Worm (Caenorhabditis elegans): ENCODE data around the gene C14C11.4.
A peak's percentile ranks its signal among the peaks of the same experiment; 100 is the strongest.

C14C11.4 gene

DNA sequence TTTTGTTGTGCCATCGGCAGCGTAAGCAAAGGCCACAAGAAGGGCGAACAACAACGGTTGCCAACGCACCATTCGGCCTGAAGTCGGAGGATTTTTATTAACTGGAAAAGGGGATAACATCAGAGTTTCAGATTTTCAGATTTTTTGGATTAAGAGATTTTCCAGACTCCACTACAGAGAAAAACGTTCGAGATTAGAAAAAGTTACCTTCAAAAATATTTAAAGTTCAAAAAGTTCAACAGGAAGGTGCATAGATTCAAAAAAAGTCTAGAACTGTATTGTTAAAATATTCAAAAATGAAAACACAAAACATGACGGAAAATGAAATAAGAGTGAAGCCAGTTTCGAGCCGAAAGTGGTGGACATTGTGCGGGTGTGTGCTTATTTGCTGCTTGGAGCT lies 28.6 kb downstream of the C14C11.4 start, which contains the start of gene pqn-13:
Gene pqn-13 (minus strand): TSS at position 101 of the 400 bp plus-strand sequence.
- no peak for TF ChIP-seq ets-7 (tag; optimal IDR thresholded peaks at IDR 0.05)
- no peak for TF ChIP-seq flt-1 (GFP tag; IDR thresholded peaks at IDR 0.05)
- no peak for TF ChIP-seq tra-4 (tag; optimal IDR thresholded peaks at IDR 0.05)
- no peak for TF ChIP-seq sea-1 (GFP tag; conservative IDR thresholded peaks at IDR 0.05)
- no peak for TF ChIP-seq hmbx-1 (tag; optimal IDR thresholded peaks at IDR 0.05)
- TF ChIP-seq aly-1 (tag; optimal IDR thresholded peaks at IDR 0.05): no peak
- TF ChIP-seq B0310.2 (tag; optimal IDR thresholded peaks at IDR 0.05): no peak
- TF ChIP-seq hmg-4 (GFP tag; optimal IDR thresholded peaks at IDR 0.05): no peak
- no peak for TF ChIP-seq tbx-11 (GFP tag; IDR thresholded peaks at IDR 0.05)
- TF ChIP-seq ceh-36 (tag; optimal IDR thresholded peaks at IDR 0.05): no peak
- TF ChIP-seq F13C5.2 (tag; optimal IDR thresholded peaks at IDR 0.05): no peak
- no peak for TF ChIP-seq tbx-37 (GFP tag; conservative IDR thresholded peaks at IDR 0.05)
- no peak for TF ChIP-seq ama-1 (optimal IDR thresholded peaks at IDR 0.05)
- TF ChIP-seq hnd-1 (tag; optimal IDR thresholded peaks at IDR 0.05): no peak
- TF ChIP-seq pes-1 (GFP tag; IDR thresholded peaks at IDR 0.05): no peak
- no peak for TF ChIP-seq scrt-1 (GFP tag; IDR thresholded peaks at IDR 0.05)
- TF ChIP-seq ceh-13 (GFP tag; optimal IDR thresholded peaks at IDR 0.05): no peak

- TF ChIP-seq aly-1 (tag; optimal IDR thresholded peaks at IDR 0.05) (no peak), B0310.2 (tag; optimal IDR thresholded peaks at IDR 0.05) (no peak), scrt-1 (GFP tag; IDR thresholded peaks at IDR 0.05) (no peak), ceh-13 (GFP tag; optimal IDR thresholded peaks at IDR 0.05) (no peak), pes-1 (GFP tag; IDR thresholded peaks at IDR 0.05) (no peak), tbx-37 (GFP tag; conservative IDR thresholded peaks at IDR 0.05) (no peak), ceh-36 (tag; optimal IDR thresholded peaks at IDR 0.05) (no peak), ets-7 (tag; optimal IDR thresholded peaks at IDR 0.05) (no peak), flt-1 (GFP tag; IDR thresholded peaks at IDR 0.05) (no peak)
Measured at ce11 chrV:5677947-5678346, 30.5 kb downstream of the C14C11.4 start.

- TF ChIP-seq tbx-11 (GFP tag; IDR thresholded peaks at IDR 0.05) (no peak), ets-7 (tag; optimal IDR thresholded peaks at IDR 0.05) (no peak), hmg-4 (GFP tag; optimal IDR thresholded peaks at IDR 0.05) (no peak), ceh-36 (tag; optimal IDR thresholded peaks at IDR 0.05) (no peak), ama-1 (optimal IDR thresholded peaks at IDR 0.05) (no peak), pes-1 (GFP tag; IDR thresholded peaks at IDR 0.05) (no peak), B0310.2 (tag; optimal IDR thresholded peaks at IDR 0.05) (no peak), flt-1 (GFP tag; IDR thresholded peaks at IDR 0.05) (no peak), F13C5.2 (tag; optimal IDR thresholded peaks at IDR 0.05) (no peak), hmbx-1 (tag; optimal IDR thresholded peaks at IDR 0.05) (no peak), ceh-13 (GFP tag; optimal IDR thresholded peaks at IDR 0.05) (no peak), sea-1 (GFP tag; conservative IDR thresholded peaks at IDR 0.05) (no peak), scrt-1 (GFP tag; IDR thresholded peaks at IDR 0.05) (no peak), hnd-1 (tag; optimal IDR thresholded peaks at IDR 0.05) (no peak), aly-1 (tag; optimal IDR thresholded peaks at IDR 0.05) (no peak), tra-4 (tag; optimal IDR thresholded peaks at IDR 0.05) (no peak)
Measured at ce11 chrV:5682530-5682929, 35.1 kb downstream of the C14C11.4 start, which contains the start of gene prp-39. Gene prp-39, minus strand, starts transcription at chrV:5682630.

ce11 chrV:5684534-5684933 lies 37.1 kb downstream of the C14C11.4 start, which contains the start of the genes hmgs-1 and F25B4.4:
Gene hmgs-1, minus strand, starts transcription at chrV:5684589.
Gene F25B4.4, plus strand, starts transcription at chrV:5684873.
- TF ChIP-seq ceh-36 (tag; optimal IDR thresholded peaks at IDR 0.05): no peak
- no peak for TF ChIP-seq tra-4 (tag; optimal IDR thresholded peaks at IDR 0.05)
- TF ChIP-seq ceh-13 (GFP tag; optimal IDR thresholded peaks at IDR 0.05): no peak
- TF ChIP-seq flt-1 (GFP tag; IDR thresholded peaks at IDR 0.05): no peak
- TF ChIP-seq F13C5.2 (tag; optimal IDR thresholded peaks at IDR 0.05): peak; percentile 42
- TF ChIP-seq hmbx-1 (tag; optimal IDR thresholded peaks at IDR 0.05): no peak
- no peak for TF ChIP-seq hmg-4 (GFP tag; optimal IDR thresholded peaks at IDR 0.05)
- no peak for TF ChIP-seq tbx-37 (GFP tag; conservative IDR thresholded peaks at IDR 0.05)
- TF ChIP-seq ama-1 (optimal IDR thresholded peaks at IDR 0.05): no peak
- TF ChIP-seq B0310.2 (tag; optimal IDR thresholded peaks at IDR 0.05): no peak
- 0 out of 2 replicates have a peak, but pooled peaks have one; percentile 50 for TF ChIP-seq pes-1 (GFP tag; IDR thresholded peaks at IDR 0.05)
- TF ChIP-seq scrt-1 (GFP tag; IDR thresholded peaks at IDR 0.05): no peak
- TF ChIP-seq sea-1 (GFP tag; conservative IDR thresholded peaks at IDR 0.05): no peak
- no peak for TF ChIP-seq hnd-1 (tag; optimal IDR thresholded peaks at IDR 0.05)
- TF ChIP-seq ets-7 (tag; optimal IDR thresholded peaks at IDR 0.05): no peak
- TF ChIP-seq tbx-11 (GFP tag; IDR thresholded peaks at IDR 0.05): no peak

DNA sequence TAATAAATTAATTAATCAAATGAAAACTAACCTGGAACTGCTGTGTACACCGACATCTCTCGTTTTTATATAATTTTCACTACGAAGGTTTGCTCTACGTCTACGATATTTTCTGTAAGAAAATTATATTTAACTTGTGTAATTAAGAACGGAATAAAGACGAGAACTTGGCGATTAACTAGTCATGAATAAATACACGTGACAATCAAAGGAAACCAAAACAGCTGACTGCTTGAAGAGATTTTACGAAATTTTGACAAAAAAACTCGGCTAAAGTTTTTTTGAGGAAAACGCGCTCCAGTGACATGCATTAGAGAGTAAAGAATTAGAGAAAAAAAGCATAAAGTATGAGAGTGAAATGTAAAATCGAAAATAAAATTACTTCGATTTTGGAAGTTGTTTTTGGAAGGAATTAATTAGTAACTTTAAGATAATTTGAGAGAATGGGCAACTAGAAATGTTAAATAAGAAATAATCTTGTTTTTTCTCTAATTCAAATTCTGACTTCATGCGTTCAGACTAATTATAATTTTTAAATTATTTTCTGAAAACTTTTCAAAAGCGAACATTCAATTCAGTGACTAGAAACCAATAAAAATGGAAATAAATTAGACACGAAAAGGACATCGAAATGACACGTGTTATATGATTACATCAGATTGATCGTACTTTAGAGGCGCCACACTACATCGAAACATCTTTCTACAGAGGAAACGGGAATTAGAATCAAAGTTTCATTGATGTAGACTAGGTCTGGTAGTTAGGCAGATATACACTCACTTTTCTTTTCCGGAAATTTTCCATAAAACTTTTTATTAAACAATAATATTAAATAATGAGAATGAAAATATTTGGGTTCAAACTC lies 39.9 kb downstream of the C14C11.4 start, which contains the start of gene F25B4.7:
Gene F25B4.7 (minus strand): TSS at position 112 of the 865 bp plus-strand sequence.
- TF ChIP-seq tra-4 (tag; optimal IDR thresholded peaks at IDR 0.05) (no peak), tbx-37 (GFP tag; conservative IDR thresholded peaks at IDR 0.05) (no peak), hnd-1 (tag; optimal IDR thresholded peaks at IDR 0.05) (no peak), F13C5.2 (tag; optimal IDR thresholded peaks at IDR 0.05) (no peak), ceh-13 (GFP tag; optimal IDR thresholded peaks at IDR 0.05) (no peak), tbx-11 (GFP tag; IDR thresholded peaks at IDR 0.05) (no peak), flt-1 (GFP tag; IDR thresholded peaks at IDR 0.05) (no peak), hmbx-1 (tag; optimal IDR thresholded peaks at IDR 0.05) (no peak), ceh-36 (tag; optimal IDR thresholded peaks at IDR 0.05) (no peak), scrt-1 (GFP tag; IDR thresholded peaks at IDR 0.05) (no peak), ama-1 (optimal IDR thresholded peaks at IDR 0.05) (no peak)

- no peak for TF ChIP-seq tbx-37 (GFP tag; conservative IDR thresholded peaks at IDR 0.05)
- no peak for TF ChIP-seq scrt-1 (GFP tag; IDR thresholded peaks at IDR 0.05)
- no peak for TF ChIP-seq aly-1 (tag; optimal IDR thresholded peaks at IDR 0.05)
- no peak for TF ChIP-seq ama-1 (optimal IDR thresholded peaks at IDR 0.05)
- no peak for TF ChIP-seq flt-1 (GFP tag; IDR thresholded peaks at IDR 0.05)
- no peak for TF ChIP-seq hmg-4 (GFP tag; optimal IDR thresholded peaks at IDR 0.05)
- no peak for TF ChIP-seq ceh-13 (GFP tag; optimal IDR thresholded peaks at IDR 0.05)
- TF ChIP-seq tbx-11 (GFP tag; IDR thresholded peaks at IDR 0.05): no peak
Measured at ce11 chrV:5691665-5692407, 44.4 kb downstream of the C14C11.4 start, which contains the start of gene F25B4.8. Gene F25B4.8, minus strand, starts transcription at chrV:5691715.
